Worm (Caenorhabditis elegans) whole organism, late embryonic: ENCODE data around the gene F31F4.11.
A peak's percentile ranks its signal among the peaks of the same experiment; 100 is the strongest.

ENCODE experiments used
- F13H6.1 ChIP-seq: sonication (generic microtip); optimal IDR thresholded peaks from 2 replicates; lab custom pipeline; 2016; ENCODE audit warnings: missing genetic modification characterization, missing compliant biosample characterization
- K02D7.2 ChIP-seq: sonication (generic microtip); optimal IDR thresholded peaks from 2 replicates; lab custom pipeline; 2017; ENCODE audit warnings: mild to moderate bottlenecking, missing genetic modification characterization, missing compliant biosample characterization
- K09A11.1 ChIP-seq: sonication (generic microtip); optimal IDR thresholded peaks from 2 replicates; lab custom pipeline; 2017; ENCODE audit warnings: antibody characterized with exemption, mild to moderate bottlenecking, missing genetic modification characterization, missing compliant biosample characterization; ENCODE audit not compliant: insufficient read depth
- T23F11.4 ChIP-seq: fragments of 200-800 bp; sonication (Bioruptor generic); optimal IDR thresholded peaks from 2 replicates; lab custom pipeline; 2018; ENCODE audit warnings: mild to moderate bottlenecking, missing genetic modification characterization, missing compliant biosample characterization
- ahr-1 ChIP-seq: sonication (generic microtip); optimal IDR thresholded peaks from 2 replicates; lab custom pipeline; 2016; ENCODE audit warnings: missing genetic modification characterization, missing compliant biosample characterization
- ceh-18 ChIP-seq: sonication (generic microtip); optimal IDR thresholded peaks from 2 replicates; lab custom pipeline; 2016; ENCODE audit warnings: missing genetic modification characterization, missing compliant biosample characterization
- ceh-22 ChIP-seq: sonication (generic microtip); optimal IDR thresholded peaks from 2 replicates; lab custom pipeline; 2017; ENCODE audit warnings: missing biosample characterization, missing genetic modification characterization
- ceh-24 ChIP-seq: sonication (generic microtip); optimal IDR thresholded peaks from 2 replicates; lab custom pipeline; 2016; ENCODE audit warnings: mild to moderate bottlenecking, missing genetic modification characterization, missing compliant biosample characterization
- ceh-31 ChIP-seq: sonication (generic microtip); optimal IDR thresholded peaks from 2 replicates; lab custom pipeline; 2016; ENCODE audit warnings: missing genetic modification characterization, missing compliant biosample characterization
- ceh-34 ChIP-seq: sonication (generic microtip); optimal IDR thresholded peaks from 2 replicates; lab custom pipeline; 2016; ENCODE audit warnings: mild to moderate bottlenecking, missing genetic modification characterization, missing compliant biosample characterization
- ceh-48 ChIP-seq: sonication (generic microtip); optimal IDR thresholded peaks from 2 replicates; lab custom pipeline; 2016; ENCODE audit warnings: missing genetic modification characterization, inconsistent platforms, missing compliant biosample characterization
- ceh-6 ChIP-seq: fragments of 200-800 bp; sonication (Bioruptor generic); optimal IDR thresholded peaks from 2 replicates; lab custom pipeline; 2018; ENCODE audit warnings: mild to moderate bottlenecking, missing genetic modification characterization, missing compliant biosample characterization
- ceh-9 ChIP-seq: sonication (generic microtip); optimal IDR thresholded peaks from 2 replicates; lab custom pipeline; 2016; ENCODE audit warnings: mild to moderate bottlenecking, missing genetic modification characterization, inconsistent platforms, missing compliant biosample characterization
- che-1 ChIP-seq: sonication (generic microtip); optimal IDR thresholded peaks from 2 replicates; lab custom pipeline; 2016; ENCODE audit warnings: mild to moderate bottlenecking, missing genetic modification characterization, missing compliant biosample characterization
- dve-1 ChIP-seq: sonication (generic microtip); optimal IDR thresholded peaks from 2 replicates; lab custom pipeline; 2017; ENCODE audit warnings: antibody characterized with exemption, mild to moderate bottlenecking, missing genetic modification characterization, missing compliant biosample characterization
- elt-2 ChIP-seq: sonication (generic microtip); optimal IDR thresholded peaks from 2 replicates; lab custom pipeline; 2016; ENCODE audit warnings: missing genetic modification reagents, missing genetic modification characterization, missing compliant biosample characterization
- ets-4 ChIP-seq: sonication (generic microtip); optimal IDR thresholded peaks from 2 replicates; lab custom pipeline; 2016; ENCODE audit warnings: missing genetic modification characterization, missing compliant biosample characterization
- eyg-1 ChIP-seq: sonication (generic microtip); optimal IDR thresholded peaks from 2 replicates; lab custom pipeline; 2016; ENCODE audit warnings: missing genotype, missing genetic modification characterization, missing compliant biosample characterization
- gmeb-2 ChIP-seq: sonication (generic microtip); optimal IDR thresholded peaks from 2 replicates; lab custom pipeline; 2016; ENCODE audit warnings: missing genetic modification characterization, inconsistent platforms, missing compliant biosample characterization
- hlh-13 ChIP-seq: fragments of 200-800 bp; sonication (Bioruptor generic); optimal IDR thresholded peaks from 2 replicates; lab custom pipeline; 2018; ENCODE audit warnings: mild to moderate bottlenecking, missing genetic modification characterization, missing compliant biosample characterization
- hlh-15 ChIP-seq: sonication (generic microtip); optimal IDR thresholded peaks from 2 replicates; lab custom pipeline; 2016; ENCODE audit warnings: missing genetic modification characterization, missing compliant biosample characterization
- lin-11 ChIP-seq: fragments of 200-800 bp; sonication (Bioruptor generic); optimal IDR thresholded peaks from 2 replicates; lab custom pipeline; 2018; ENCODE audit warnings: mild to moderate bottlenecking, missing genetic modification characterization, missing compliant biosample characterization
- nhr-11 ChIP-seq: fragments of 150-350 bp; optimal IDR thresholded peaks from 2 replicates; lab custom pipeline; 2014; ENCODE audit warnings: missing biosample characterization, missing genetic modification characterization
- nhr-232 ChIP-seq: sonication (generic microtip); optimal IDR thresholded peaks from 2 replicates; lab custom pipeline; 2016; ENCODE audit warnings: missing genetic modification characterization, missing compliant biosample characterization
- npax-4 ChIP-seq: sonication (generic microtip); optimal IDR thresholded peaks from 2 replicates; lab custom pipeline; 2016; ENCODE audit warnings: missing genetic modification characterization, missing compliant biosample characterization
- odd-2 ChIP-seq: sonication (generic microtip); optimal IDR thresholded peaks from 2 replicates; lab custom pipeline; 2017; ENCODE audit warnings: antibody characterized with exemption, mild to moderate bottlenecking, missing genetic modification characterization, missing compliant biosample characterization
- pag-3 ChIP-seq: sonication (generic microtip); optimal IDR thresholded peaks from 2 replicates; lab custom pipeline; 2016; ENCODE audit warnings: missing compliant biosample characterization, missing genetic modification characterization, borderline replicate concordance
- pax-1 ChIP-seq: fragments of 150-350 bp; optimal IDR thresholded peaks from 2 replicates; lab custom pipeline; 2014; ENCODE audit warnings: missing biosample characterization, missing genetic modification characterization
- pqm-1 ChIP-seq: sonication (generic microtip); optimal IDR thresholded peaks from 2 replicates; lab custom pipeline; 2016; ENCODE audit warnings: missing genetic modification characterization, missing compliant biosample characterization
- ref-2 ChIP-seq: sonication (generic microtip); optimal IDR thresholded peaks from 2 replicates; lab custom pipeline; 2016; ENCODE audit warnings: missing genetic modification characterization, missing compliant biosample characterization
- sox-2 ChIP-seq: fragments of 200-800 bp; sonication (Bioruptor generic); IDR thresholded peaks from 2 replicates; pipeline ENCODE4 v1.3.6; 2022; ENCODE audit warnings: missing genetic modification reagents, missing genetic modification characterization, missing compliant biosample characterization
- tbx-7 ChIP-seq: sonication (generic microtip); optimal IDR thresholded peaks from 2 replicates; lab custom pipeline; 2016; ENCODE audit warnings: missing genotype, missing genetic modification characterization, missing compliant biosample characterization
- unc-3 ChIP-seq, 2 experiments: fragments of 200-800 bp in 1 of 2; sonication (Bioruptor generic) in 1 of 2; sonication (generic microtip) in 1 of 2; conservative IDR thresholded peaks in 1 of 2; optimal IDR thresholded peaks in 1 of 2; 2 replicates each; pipeline versions ENCODE4 v1.3.6 to Lab custom; 2016 to 2022; ENCODE audit warnings: missing compliant biosample characterization in 2 of 2, missing genetic modification characterization in 2 of 2, missing genetic modification reagents in 1 of 2
- unc-55 ChIP-seq: sonication (generic microtip); optimal IDR thresholded peaks from 2 replicates; lab custom pipeline; 2017; ENCODE audit warnings: missing biosample characterization, missing genetic modification reagents, missing genetic modification characterization
- zip-5 ChIP-seq: sonication (generic microtip); optimal IDR thresholded peaks from 2 replicates; lab custom pipeline; 2016; ENCODE audit warnings: missing genetic modification characterization, missing compliant biosample characterization

The F31F4.11 gene

ce11 chrV:626321-626720 lies 37.9 kb downstream of the F31F4.11 start, which contains the start of gene F48G7.7:
TSS of gene F48G7.7 (minus strand) at chrV:626421.
- TF ChIP-seq lin-11 (tag; lab: Kevin White, UChicago) (no peak), ceh-48 (tag; lab: Kevin White, UChicago) (no peak), sox-2 (no peak), ets-4 (no peak), eyg-1 (tag; lab: Kevin White, UChicago) (no peak), F13H6.1 (no peak), ceh-34 (tag; lab: Kevin White, UChicago) (no peak), K02D7.2 (tag; lab: Kevin White, UChicago) (no peak), nhr-232 (no peak), unc-3 (GFP tag; conservative IDR thresholded peaks at IDR 0.05; lab: Robert Waterston, UW) (no peak), unc-3 (tag; optimal IDR thresholded peaks at IDR 0.05; lab: Kevin White, UChicago) (no peak), gmeb-2 (tag; lab: Kevin White, UChicago) (no peak), pax-1 (tag; lab: Kevin White, UChicago) (no peak), ceh-9 (tag; lab: Kevin White, UChicago) (no peak), nhr-11 (no peak), pqm-1 (tag; lab: Kevin White, UChicago) (no peak), elt-2 (tag; lab: Kevin White, UChicago) (no peak), ceh-18 (tag; lab: Kevin White, UChicago) (no peak), che-1 (no peak)

ce11 chrV:624922-625321 lies 39.3 kb downstream of the F31F4.11 start, which contains the start of gene srt-17:
TSS of gene srt-17 (minus strand) at chrV:625022.
- TF ChIP-seq hlh-15 (tag; lab: Kevin White, UChicago) = no peak

ce11 chrV:622902-623301 lies 41.3 kb downstream of the F31F4.11 start, which contains the start of gene F48G7.5:
TSS of gene F48G7.5 (minus strand) at chrV:622935.
- no peak for TF ChIP-seq pag-3 (tag; lab: Kevin White, UChicago)
- no peak for TF ChIP-seq gmeb-2 (tag; lab: Kevin White, UChicago)
- no peak for TF ChIP-seq T23F11.4
- no peak for TF ChIP-seq ceh-24 (tag; lab: Kevin White, UChicago)
- TF ChIP-seq dve-1 (tag; lab: Kevin White, UChicago) = no peak

ce11 chrV:620987-621386 lies 43.2 kb downstream of the F31F4.11 start:
- TF ChIP-seq ceh-22 (tag; lab: Kevin White, UChicago) = no peak
- TF ChIP-seq pag-3 (tag; lab: Kevin White, UChicago) = no peak
- no peak for TF ChIP-seq ceh-9 (tag; lab: Kevin White, UChicago)
- TF ChIP-seq hlh-13 (GFP tag; lab: Kevin White, UChicago) = no peak
- no peak for TF ChIP-seq T23F11.4
- TF ChIP-seq sox-2 = no peak
- no peak for TF ChIP-seq K02D7.2 (tag; lab: Kevin White, UChicago)
- TF ChIP-seq ceh-24 (tag; lab: Kevin White, UChicago) = no peak

- TF ChIP-seq unc-55 (GFP tag; lab: Kevin White, UChicago) (peak; percentile 83), pag-3 (tag; lab: Kevin White, UChicago) (no peak), sox-2 (no peak), gmeb-2 (tag; lab: Kevin White, UChicago) (no peak), ceh-6 (GFP tag; lab: Kevin White, UChicago) (no peak), npax-4 (tag; lab: Kevin White, UChicago) (no peak), tbx-7 (tag; lab: Kevin White, UChicago) (no peak), ceh-18 (tag; lab: Kevin White, UChicago) (peak; percentile 14), ahr-1 (no peak), zip-5 (tag; lab: Kevin White, UChicago) (no peak), ref-2 (tag; lab: Kevin White, UChicago) (no peak), hlh-13 (GFP tag; lab: Kevin White, UChicago) (no peak), ceh-31 (tag; lab: Kevin White, UChicago) (no peak), odd-2 (no peak), K09A11.1 (tag; lab: Kevin White, UChicago) (no peak)
These were observed 45.2 kb downstream of the F31F4.11 start, which contains the start of gene F48G7.4 for ce11 chrV:619054-619453. TSS of gene F48G7.4 (plus strand) at chrV:619453.
